Worm (Caenorhabditis elegans): ENCODE measurements around the gene Y43E12A.3.

DNA sequence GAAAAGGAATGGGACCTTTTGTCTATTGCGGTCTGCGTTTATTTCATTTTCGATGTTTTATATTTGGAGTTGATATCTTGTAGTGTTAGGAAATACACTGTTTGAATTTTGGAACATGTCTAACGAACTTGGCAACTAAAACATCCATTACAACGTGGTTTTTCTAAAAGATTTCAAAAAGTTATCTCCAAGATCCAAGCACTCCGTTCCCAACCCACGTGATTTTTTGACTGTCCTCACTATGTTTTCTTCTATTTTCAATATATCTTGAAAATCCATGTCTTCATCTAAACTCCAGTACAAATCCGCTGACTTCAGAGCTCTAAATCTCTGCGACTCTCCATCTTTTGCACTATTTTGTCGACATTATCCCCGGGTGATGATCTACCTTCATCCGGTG, 13.9 kb downstream of the Y43E12A.3 start, which contains the start of gene F13H10.9:
- TF ChIP-seq nhr-12 (tag; optimal IDR thresholded peaks at IDR 0.05) (no peak), nhr-237 (tag; optimal IDR thresholded peaks at IDR 0.05) (no peak)
